Fruit fly (Drosophila melanogaster) whole organism, pupa: ENCODE results near the gene NimB5.

Experiments used
- CG10348 ChIP-seq: fragments of 200-800 bp; sonication (Bioruptor generic); IDR thresholded peaks from 2 replicates; pipeline ENCODE4 v1.3.6; 2022; ENCODE audit warnings: missing biosample characterization, missing genetic modification characterization
- CG12605 ChIP-seq: fragments of 200-800 bp; sonication (Bioruptor generic); IDR thresholded peaks from 2 replicates; pipeline ENCODE4 v1.3.6; 2022; ENCODE audit warnings: missing biosample characterization, missing genetic modification characterization
- CG13204 ChIP-seq: fragments of 200-800 bp; sonication (Bioruptor generic); optimal IDR thresholded peaks from 2 replicates; lab custom pipeline; 2018; ENCODE audit warnings: missing biosample characterization, mild to moderate bottlenecking, missing genetic modification characterization, moderate library complexity
- CG14655 ChIP-seq: fragments of 200-800 bp; sonication (Bioruptor generic); optimal IDR thresholded peaks from 3 replicates; lab custom pipeline; 2017; ENCODE audit warnings: mild to moderate bottlenecking, missing biosample characterization, missing genetic modification reagents, missing genetic modification characterization
- CG15710 ChIP-seq: fragments of 200-800 bp; sonication (Bioruptor generic); optimal IDR thresholded peaks from 2 replicates; lab custom pipeline; 2018; ENCODE audit warnings: missing biosample characterization, mild to moderate bottlenecking, missing genetic modification characterization, moderate library complexity
- CG17806 ChIP-seq: fragments of 200-800 bp; sonication (Bioruptor generic); optimal IDR thresholded peaks from 2 replicates; lab custom pipeline; 2018; ENCODE audit warnings: missing biosample characterization, mild to moderate bottlenecking, missing genetic modification characterization, moderate library complexity
- CG32121 ChIP-seq: fragments of 200-800 bp; sonication (Bioruptor generic); IDR thresholded peaks from 2 replicates; pipeline ENCODE4 v1.3.6; 2022; ENCODE audit warnings: missing biosample characterization, missing genetic modification characterization
- CG34367 ChIP-seq: fragments of 200-800 bp; sonication (Bioruptor generic); optimal IDR thresholded peaks from 2 replicates; lab custom pipeline; 2018; ENCODE audit warnings: missing biosample characterization, mild to moderate bottlenecking, missing genetic modification characterization
- CG4496 ChIP-seq: fragments of 200-800 bp; sonication (Bioruptor generic); IDR thresholded peaks from 3 replicates; pipeline ENCODE4 v1.3.6; 2022; ENCODE audit warnings: missing biosample characterization, missing genetic modification characterization
- CG8159 ChIP-seq: fragments of 200-800 bp; sonication (Bioruptor generic); optimal IDR thresholded peaks from 3 replicates; lab custom pipeline; 2018; ENCODE audit warnings: missing biosample characterization, mild to moderate bottlenecking, missing genetic modification characterization, moderate library complexity
- CG8301 ChIP-seq: fragments of 200-800 bp; sonication (Bioruptor generic); optimal IDR thresholded peaks from 2 replicates; lab custom pipeline; 2018; ENCODE audit warnings: missing biosample characterization, mild to moderate bottlenecking, missing genetic modification characterization
- CG9948 ChIP-seq: fragments of 200-800 bp; sonication (Bioruptor generic); optimal IDR thresholded peaks from 2 replicates; lab custom pipeline; 2018; ENCODE audit warnings: missing biosample characterization, mild to moderate bottlenecking, missing genetic modification characterization, moderate library complexity
- D1 ChIP-seq: fragments of 200-800 bp; sonication (Bioruptor generic); optimal IDR thresholded peaks from 2 replicates; lab custom pipeline; 2018; ENCODE audit warnings: missing biosample characterization, mild to moderate bottlenecking, missing genetic modification characterization, moderate library complexity
- EcR ChIP-seq: fragments of 200-800 bp; sonication (Bioruptor generic); optimal IDR thresholded peaks from 3 replicates; lab custom pipeline; 2019; ENCODE audit warnings: missing biosample characterization, missing genetic modification characterization, mild to moderate bottlenecking, moderate library complexity, missing genetic modification reagents
- Ets98B ChIP-seq: fragments of 200-800 bp; sonication (Bioruptor generic); IDR thresholded peaks from 2 replicates; pipeline ENCODE4 v1.3.6; 2022; ENCODE audit warnings: missing biosample characterization, missing genetic modification characterization
- Pif1A ChIP-seq: fragments of 200-800 bp; sonication (Bioruptor generic); optimal IDR thresholded peaks from 3 replicates; lab custom pipeline; 2016; ENCODE audit warnings: missing biosample characterization, missing genetic modification characterization
- Pif1B ChIP-seq: fragments of 200-800 bp; sonication (Bioruptor generic); optimal IDR thresholded peaks from 3 replicates; lab custom pipeline; 2016; ENCODE audit warnings: missing biosample characterization, missing genetic modification characterization
- Snoo ChIP-seq: fragments of 200-800 bp; sonication (Bioruptor generic); optimal IDR thresholded peaks from 3 replicates; lab custom pipeline; 2017; ENCODE audit warnings: missing biosample characterization, mild to moderate bottlenecking, missing genetic modification characterization, inconsistent platforms
- fd96Ca ChIP-seq: fragments of 200-800 bp; sonication (Bioruptor generic); IDR thresholded peaks from 3 replicates; pipeline ENCODE4 v1.3.6; 2022; ENCODE audit warnings: missing biosample characterization, missing genetic modification characterization
- gl ChIP-seq: fragments of 200-800 bp; sonication (Bioruptor generic); optimal IDR thresholded peaks from 2 replicates; lab custom pipeline; 2018; ENCODE audit warnings: missing biosample characterization, mild to moderate bottlenecking, missing genetic modification characterization
- rn ChIP-seq: fragments of 200-800 bp; sonication (Bioruptor generic); IDR thresholded peaks from 2 replicates; pipeline ENCODE4 v1.3.6; 2022; ENCODE audit warnings: missing biosample characterization, missing genetic modification characterization

The NimB5 gene

DNA sequence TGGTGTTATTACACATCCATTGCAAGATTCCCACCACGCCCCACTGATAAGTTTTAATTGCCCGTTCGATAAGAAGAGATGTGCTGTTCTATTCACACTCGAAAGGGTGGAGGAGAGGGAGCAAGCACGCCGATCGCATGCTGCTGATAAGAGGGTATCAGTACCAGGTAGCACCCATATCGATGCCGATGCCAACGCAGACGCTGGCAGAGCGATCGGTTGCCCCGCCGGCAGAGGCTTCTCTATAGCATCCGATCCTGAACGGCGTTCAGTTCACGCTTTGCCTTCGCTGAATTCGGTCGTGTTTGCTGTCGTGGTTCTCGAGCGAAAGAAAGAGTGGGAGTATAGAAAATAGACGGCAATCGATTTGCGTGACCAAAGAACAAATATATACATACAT is 43.5 kb downstream of the NimB5 start:
- no peak for TF ChIP-seq CG34367 (tag; lab: Kevin White, UChicago)
- no peak for TF ChIP-seq CG9948 (tag; lab: Kevin White, UChicago)
- no peak for TF ChIP-seq D1
- TF ChIP-seq gl (tag; lab: Kevin White, UChicago), result no peak
- TF ChIP-seq CG14655 (GFP tag; lab: Kevin White, UChicago), result no peak
- no peak for TF ChIP-seq Ets98B

DNA sequence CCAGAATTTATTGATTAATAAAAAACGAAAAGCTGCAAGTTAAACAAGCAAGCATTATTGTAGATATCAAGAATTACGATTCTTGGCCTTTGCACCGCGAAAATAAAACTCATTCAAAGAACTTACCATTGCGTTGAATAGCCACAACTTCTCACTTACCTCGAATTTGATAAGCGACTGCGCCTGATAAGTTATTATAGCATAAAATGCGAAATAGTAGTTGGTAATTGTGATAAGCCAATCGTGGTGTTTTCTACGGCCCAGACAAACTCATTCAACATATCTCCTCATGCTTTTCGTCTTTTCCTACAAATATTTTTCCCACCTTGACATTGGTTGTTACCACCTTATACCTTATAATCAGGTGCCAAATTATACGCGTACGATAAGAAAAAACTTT is 45.1 kb downstream of the NimB5 start:
- no peak for TF ChIP-seq Pif1B (GFP tag; lab: Kevin White, UChicago)
- no peak for TF ChIP-seq CG13204 (GFP tag; lab: Kevin White, UChicago)
- TF ChIP-seq CG9948 (tag; lab: Kevin White, UChicago), result no peak
- TF ChIP-seq gl (tag; lab: Kevin White, UChicago), result no peak
- no peak for TF ChIP-seq Ets98B
- TF ChIP-seq CG4496 (GFP tag; lab: Robert Waterston, UW), result no peak
- no peak for TF ChIP-seq CG12605 (GFP tag; lab: Robert Waterston, UW)
- TF ChIP-seq CG14655 (GFP tag; lab: Kevin White, UChicago), result no peak
- no peak for TF ChIP-seq rn (GFP tag; lab: Robert Waterston, UW)

DNA sequence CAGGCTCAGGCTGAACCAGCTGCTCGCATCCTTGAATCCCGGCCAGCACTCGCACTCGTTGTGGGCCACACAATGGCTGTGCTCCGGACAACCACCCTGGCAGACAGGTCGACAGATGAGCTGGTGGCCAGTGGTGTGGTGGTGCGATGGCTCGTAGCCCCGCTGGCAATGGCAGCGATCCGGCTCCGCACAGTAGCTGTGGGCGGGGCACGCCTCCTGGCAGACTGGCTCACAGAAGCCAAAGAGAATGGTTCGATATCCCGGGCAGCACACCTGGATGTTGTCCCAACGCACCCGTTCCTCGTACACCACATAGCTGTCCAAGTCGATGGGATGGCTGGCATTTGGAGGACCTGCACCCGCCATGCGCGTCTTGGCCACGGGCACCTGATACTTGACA is 49.7 kb downstream of the NimB5 start:
- TF ChIP-seq EcR (no peak), Snoo (no peak), CG9948 (tag; lab: Kevin White, UChicago) (no peak), Pif1B (GFP tag; lab: Kevin White, UChicago) (no peak), CG17806 (tag; lab: Kevin White, UChicago) (no peak), D1 (no peak), CG4496 (GFP tag; lab: Robert Waterston, UW) (no peak)

DNA sequence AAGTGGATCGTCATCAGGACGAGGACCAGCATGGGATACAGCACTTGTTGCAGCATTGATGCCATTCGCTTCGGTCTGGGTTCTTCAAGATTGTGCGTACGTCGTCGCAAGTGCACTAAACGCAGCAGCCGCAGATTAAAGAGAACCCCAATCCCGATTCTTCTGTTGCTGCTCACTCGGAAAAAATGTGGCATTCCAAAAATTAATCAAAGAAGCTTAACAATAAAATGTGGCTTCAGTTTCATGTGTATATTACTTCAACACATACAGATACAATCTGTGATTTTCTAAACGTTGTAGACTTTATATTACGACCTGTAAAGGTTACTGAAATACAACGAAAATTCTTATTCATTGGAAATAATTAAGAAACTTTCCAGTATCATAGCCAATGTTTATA is 50.1 kb downstream of the NimB5 start, which contains the start of gene NimC3:
Gene NimC3 (minus strand): TSS at position 101 of the 400 bp plus-strand sequence.
- no peak for TF ChIP-seq CG10348 (GFP tag; lab: Robert Waterston, UW)
- TF ChIP-seq CG9948 (tag; lab: Kevin White, UChicago), result peak; percentile 27
- no peak for TF ChIP-seq CG12605 (GFP tag; lab: Robert Waterston, UW)
- peak; percentile 46 for TF ChIP-seq CG14655 (GFP tag; lab: Kevin White, UChicago)
- TF ChIP-seq fd96Ca, result no peak; the same call in 2 of the 3 replicates
- TF ChIP-seq Pif1B (GFP tag; lab: Kevin White, UChicago), result no peak
- peak; percentile 19 for TF ChIP-seq CG8301 (tag; lab: Kevin White, UChicago)
- no peak for TF ChIP-seq CG13204 (GFP tag; lab: Kevin White, UChicago)
- TF ChIP-seq CG8159 (tag; lab: Kevin White, UChicago), result peak; percentile 41
- no peak for TF ChIP-seq CG15710
- no peak for TF ChIP-seq CG17806 (tag; lab: Kevin White, UChicago)
- TF ChIP-seq CG32121 (GFP tag; lab: Robert Waterston, UW), result no peak
- TF ChIP-seq CG34367 (tag; lab: Kevin White, UChicago), result no peak
- no peak for TF ChIP-seq Ets98B
- no peak for TF ChIP-seq EcR

DNA sequence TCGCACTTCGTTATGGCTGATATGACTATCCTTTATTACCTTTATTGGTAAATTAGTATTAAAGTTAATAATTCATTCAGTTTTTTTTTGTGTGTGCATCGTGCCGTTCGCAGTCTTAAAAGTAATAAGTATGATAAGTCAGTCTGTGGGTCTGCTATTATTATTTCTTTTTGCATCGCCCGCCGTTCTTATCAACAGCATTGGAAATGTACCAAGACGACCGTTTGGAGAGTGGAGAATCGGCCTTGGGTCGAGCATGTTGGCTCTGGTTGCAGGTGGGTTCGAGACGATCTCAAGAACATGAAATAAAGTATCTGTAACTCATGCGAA is 50.5 kb downstream of the NimB5 start:
- TF ChIP-seq CG10348 (GFP tag; lab: Robert Waterston, UW), result no peak
- TF ChIP-seq fd96Ca, result no peak
- no peak for TF ChIP-seq rn (GFP tag; lab: Robert Waterston, UW)
- TF ChIP-seq CG34367 (tag; lab: Kevin White, UChicago), result no peak
- no peak for TF ChIP-seq CG17806 (tag; lab: Kevin White, UChicago)
- TF ChIP-seq CG8301 (tag; lab: Kevin White, UChicago), result no peak
- no peak for TF ChIP-seq CG32121 (GFP tag; lab: Robert Waterston, UW)
- TF ChIP-seq CG8159 (tag; lab: Kevin White, UChicago), result no peak

DNA sequence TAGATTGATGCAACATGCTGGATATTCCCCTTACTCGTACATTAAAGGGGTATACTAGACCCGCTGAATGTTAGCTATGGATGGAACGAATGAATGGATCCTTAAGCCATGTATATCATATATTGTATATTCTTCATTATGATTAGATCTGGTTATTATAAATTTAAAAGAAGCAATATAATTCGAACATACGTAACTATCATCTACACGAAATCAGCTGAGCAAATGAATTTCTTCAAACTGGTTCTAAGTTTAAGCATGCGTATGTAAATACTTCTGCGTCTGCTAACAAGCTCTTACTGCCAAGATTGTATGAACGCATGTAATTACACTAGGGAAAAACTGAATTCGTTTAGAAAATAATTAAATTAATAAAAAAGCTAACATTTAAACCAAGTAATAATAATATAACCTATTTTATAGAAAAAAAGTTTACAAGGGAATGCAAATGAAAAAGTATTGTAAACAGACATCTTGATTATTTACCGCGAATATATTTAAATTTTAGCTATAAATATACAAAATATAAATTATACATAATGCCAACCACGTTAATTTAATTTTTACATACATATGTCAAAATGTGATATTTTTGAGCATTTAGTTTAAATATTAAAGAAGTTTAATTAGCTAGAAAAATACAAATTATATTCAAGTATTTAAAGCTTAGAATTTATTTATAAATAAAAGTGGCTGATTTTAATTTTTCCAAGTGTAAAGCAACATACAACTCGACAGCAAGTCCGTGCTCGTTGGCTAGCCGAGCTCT is 51.1 kb downstream of the NimB5 start:
- TF ChIP-seq CG10348 (GFP tag; lab: Robert Waterston, UW) (no peak), EcR (no peak), Snoo (peak; percentile 0), CG32121 (GFP tag; lab: Robert Waterston, UW) (peak; percentile 82), CG17806 (tag; lab: Kevin White, UChicago) (peak; percentile 60), CG14655 (GFP tag; lab: Kevin White, UChicago) (peak; percentile 66), CG15710 (peak; percentile 65), Pif1B (GFP tag; lab: Kevin White, UChicago) (peak; percentile 74), CG13204 (GFP tag; lab: Kevin White, UChicago) (no peak), CG34367 (tag; lab: Kevin White, UChicago) (peak; percentile 35), CG9948 (tag; lab: Kevin White, UChicago) (peak; percentile 74), Ets98B (peak; percentile 86), D1 (peak; percentile 51), Pif1A (GFP tag; lab: Kevin White, UChicago) (peak; percentile 75), CG12605 (GFP tag; lab: Robert Waterston, UW) (peak; percentile 62; the same call in 1 of the 2 replicates), CG8301 (tag; lab: Kevin White, UChicago) (peak; percentile 76), gl (tag; lab: Kevin White, UChicago) (peak; percentile 51), CG8159 (tag; lab: Kevin White, UChicago) (peak; percentile 78), rn (GFP tag; lab: Robert Waterston, UW) (0 out of 2 replicates have a peak, but pooled peaks have one; percentile 21), CG4496 (GFP tag; lab: Robert Waterston, UW) (peak; percentile 92), fd96Ca (peak; percentile 73; the same call in 2 of the 3 replicates)
- TF ChIP-seq, all 21 proteins: peak for 18
